Comparison of ENCODE assay signal across 4 worm cellular contexts in the genomic region with DNA sequence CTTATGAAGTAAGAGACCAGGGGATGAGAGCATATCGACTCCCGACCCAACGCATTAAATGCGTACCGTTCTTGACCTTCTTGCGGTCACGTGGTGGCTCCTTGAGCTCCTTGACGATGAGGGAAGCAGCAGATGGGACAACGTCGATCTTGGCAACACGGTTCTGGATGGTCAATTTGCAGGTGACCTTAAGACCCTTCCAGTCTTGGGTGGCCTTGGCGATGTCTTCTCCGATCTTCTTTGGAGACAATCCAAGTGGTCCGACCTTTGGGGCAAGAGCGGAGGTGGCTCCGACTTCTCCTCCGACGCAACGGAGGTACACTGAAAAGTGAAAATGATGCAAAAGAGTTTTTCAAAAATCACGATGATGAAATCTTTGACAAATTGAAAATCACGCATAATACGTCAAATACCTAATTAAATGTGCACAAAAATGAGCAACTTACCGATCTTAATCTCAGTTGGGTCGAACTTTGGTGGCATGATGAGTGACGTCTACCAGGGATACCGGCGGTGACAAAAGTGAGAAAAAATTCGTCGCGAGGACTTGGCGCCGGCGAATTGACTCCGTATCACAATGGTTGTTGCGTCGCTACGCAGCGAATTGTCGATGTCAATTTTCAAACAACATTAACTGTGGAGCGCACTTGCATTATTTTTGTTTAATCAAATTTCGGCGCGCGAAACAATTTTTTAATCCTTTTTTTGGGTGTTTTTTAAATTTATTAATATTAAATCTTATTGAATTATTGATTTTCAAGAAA.
TF ChIP-seq lines count a peak whose summit lies in the region.

TSS of gene rpl-12 (minus strand) at position 574 of the 764 bp plus-strand sequence.

TF ChIP-seq in whole organism, L2 larva, 48 proteins besides CTCF, POLR2A, EP300 and RAD21 (continues in another document):
- no peak for TF ChIP-seq elt-3 (tag; optimal IDR thresholded peaks at IDR 0.05; lab: Kevin White, UChicago)
- TF ChIP-seq nhr-23 (tag; optimal IDR thresholded peaks at IDR 0.05; lab: Kevin White, UChicago) = no peak
- TF ChIP-seq mdl-1 (tag; optimal IDR thresholded peaks at IDR 0.05; lab: Kevin White, UChicago) = peak; percentile 36 to 84
- TF ChIP-seq R02D3.7 (tag; optimal IDR thresholded peaks at IDR 0.05; lab: Kevin White, UChicago) = peak; percentile 76
- TF ChIP-seq sma-9 (GFP tag; optimal IDR thresholded peaks at IDR 0.05; lab: Kevin White, UChicago) = peak; percentile 97
- TF ChIP-seq sma-9 (tag; optimal IDR thresholded peaks at IDR 0.05; lab: Kevin White, UChicago) = no peak
- TF ChIP-seq gmeb-1 (tag; optimal IDR thresholded peaks at IDR 0.05; lab: Kevin White, UChicago) = peak; percentile 98
- peak; percentile 96 for TF ChIP-seq ceh-16 (tag; optimal IDR thresholded peaks at IDR 0.05; lab: Kevin White, UChicago)
- TF ChIP-seq nhr-237 (tag; optimal IDR thresholded peaks at IDR 0.05; lab: Kevin White, UChicago) = peak; percentile 89
- 0 out of 2 replicates have a peak, but pooled peaks have one; percentile 84 for TF ChIP-seq ztf-1 (GFP tag; conservative IDR thresholded peaks at IDR 0.05; lab: Robert Waterston, UW)
- TF ChIP-seq nhr-25 (tag; optimal IDR thresholded peaks at IDR 0.05; lab: Kevin White, UChicago) = peak; percentile 99
- TF ChIP-seq aly-2 (tag; optimal IDR thresholded peaks at IDR 0.05; lab: Kevin White, UChicago) = no peak
- TF ChIP-seq lin-13 (GFP tag; optimal IDR thresholded peaks at IDR 0.05; lab: Kevin White, UChicago) = peak; percentile 98
- TF ChIP-seq ztf-11 (tag; optimal IDR thresholded peaks at IDR 0.05; lab: Kevin White, UChicago) = peak; percentile 65
- TF ChIP-seq ceh-82 (tag; optimal IDR thresholded peaks at IDR 0.05; lab: Kevin White, UChicago) = peak; percentile 85
- TF ChIP-seq C34F6.9 (tag; optimal IDR thresholded peaks at IDR 0.05; lab: Kevin White, UChicago) = peak; percentile 99
- TF ChIP-seq elt-1 (tag; optimal IDR thresholded peaks at IDR 0.05; lab: Kevin White, UChicago) = peak; percentile 23
- peak; percentile 83 for TF ChIP-seq lin-39 (tag; optimal IDR thresholded peaks at IDR 0.05; lab: Kevin White, UChicago)
- TF ChIP-seq crh-2 (tag; optimal IDR thresholded peaks at IDR 0.05; lab: Kevin White, UChicago) = peak; percentile 99
- TF ChIP-seq skn-1 (tag; optimal IDR thresholded peaks at IDR 0.05; lab: Kevin White, UChicago) = peak; percentile 88

TF ChIP-seq in whole organism, L4 larva, 104 proteins besides CTCF, POLR2A, EP300 and RAD21 (continues in another document):
- TF ChIP-seq arid-1 (GFP tag; conservative IDR thresholded peaks at IDR 0.05; lab: Robert Waterston, UW) = peak; percentile 95
- peak; percentile 97 for TF ChIP-seq Y75B8A.6 (GFP tag; IDR thresholded peaks at IDR 0.05; lab: Robert Waterston, UW)
- TF ChIP-seq dve-1 (tag; optimal IDR thresholded peaks at IDR 0.05; lab: Kevin White, UChicago; ENCODE audit: insufficient read depth) = peak; percentile 100
- peak; percentile 98 for TF ChIP-seq nhr-77 (tag; optimal IDR thresholded peaks at IDR 0.05; lab: Kevin White, UChicago)
- peak; percentile 100 for TF ChIP-seq fkh-10 (GFP tag; optimal IDR thresholded peaks at IDR 0.05; lab: Kevin White, UChicago)
- TF ChIP-seq egl-43 (GFP tag; IDR thresholded peaks at IDR 0.05; lab: Robert Waterston, UW) = peak; percentile 92
- peak; percentile 54 to 83; a peak in 3 of 4 replicates for TF ChIP-seq madf-5 (GFP tag; IDR thresholded peaks at IDR 0.05; lab: Robert Waterston, UW)
- peak; percentile 88 for TF ChIP-seq mxl-2 (GFP tag; conservative IDR thresholded peaks at IDR 0.05; lab: Robert Waterston, UW)
- peak; percentile 98 for TF ChIP-seq nhr-102 (tag; optimal IDR thresholded peaks at IDR 0.05; lab: Kevin White, UChicago)
- TF ChIP-seq spr-3 (GFP tag; optimal IDR thresholded peaks at IDR 0.05; lab: Kevin White, UChicago) = peak; percentile 97
- TF ChIP-seq ctbp-1 (GFP tag; IDR thresholded peaks at IDR 0.05; lab: Robert Waterston, UW) = peak; percentile 96
- TF ChIP-seq dmd-9 (GFP tag; IDR thresholded peaks at IDR 0.05; lab: Robert Waterston, UW) = peak; percentile 94
- TF ChIP-seq T26A8.4 (GFP tag; IDR thresholded peaks at IDR 0.05; lab: Robert Waterston, UW) = peak; percentile 98
- peak; percentile 82 to 95 for TF ChIP-seq hif-1 (tag; optimal IDR thresholded peaks at IDR 0.05; lab: Kevin White, UChicago)
- peak; percentile 98 for TF ChIP-seq tra-1 (GFP tag; IDR thresholded peaks at IDR 0.05; lab: Robert Waterston, UW)
- peak; percentile 22 for TF ChIP-seq ceh-82 (tag; optimal IDR thresholded peaks at IDR 0.05; lab: Kevin White, UChicago)
- TF ChIP-seq pha-4 (GFP tag; IDR thresholded peaks at IDR 0.05; lab: Robert Waterston, UW) = peak; percentile 97
- TF ChIP-seq pha-4 (tag; optimal IDR thresholded peaks at IDR 0.05; lab: Kevin White, UChicago) = peak; percentile 99
- TF ChIP-seq nhr-111 (GFP tag; optimal IDR thresholded peaks at IDR 0.05; lab: Kevin White, UChicago) = no peak
- peak; percentile 87 to 96 for TF ChIP-seq daf-16 (GFP tag; optimal IDR thresholded peaks at IDR 0.05; lab: Kevin White, UChicago)
- TF ChIP-seq daf-16 (tag; optimal IDR thresholded peaks at IDR 0.05; lab: Kevin White, UChicago) = peak; percentile 97

TF ChIP-seq in whole organism, late embryonic, 69 proteins besides CTCF, POLR2A, EP300 and RAD21 (continues in another document):
- TF ChIP-seq ceh-34 (tag; optimal IDR thresholded peaks at IDR 0.05; lab: Kevin White, UChicago) = peak; percentile 98
- no peak for TF ChIP-seq ceh-30 (tag; optimal IDR thresholded peaks at IDR 0.05; lab: Kevin White, UChicago)
- TF ChIP-seq ceh-45 (GFP tag; IDR thresholded peaks at IDR 0.05; lab: Robert Waterston, UW) = 0 out of 2 replicates have a peak, but pooled peaks have one; percentile 50
- no peak for TF ChIP-seq dmd-4 (tag; optimal IDR thresholded peaks at IDR 0.05; lab: Kevin White, UChicago; ENCODE audit: borderline replicate concordance)
- peak; percentile 73 for TF ChIP-seq rnt-1 (tag; optimal IDR thresholded peaks at IDR 0.05; lab: Kevin White, UChicago)
- no peak for TF ChIP-seq ceh-6 (GFP tag; optimal IDR thresholded peaks at IDR 0.05; lab: Kevin White, UChicago)
- TF ChIP-seq C08G9.2 (tag; optimal IDR thresholded peaks at IDR 0.05; lab: Kevin White, UChicago) = peak; percentile 30
- no peak for TF ChIP-seq ceh-19 (GFP tag; optimal IDR thresholded peaks at IDR 0.05; lab: Kevin White, UChicago)
- TF ChIP-seq ama-1 (optimal IDR thresholded peaks at IDR 0.05; lab: Kevin White, UChicago) = no peak
- peak; percentile 26 for TF ChIP-seq T23F11.4 (GFP tag; optimal IDR thresholded peaks at IDR 0.05; lab: Kevin White, UChicago)
- peak; percentile 79 for TF ChIP-seq unc-55 (GFP tag; optimal IDR thresholded peaks at IDR 0.05; lab: Kevin White, UChicago)
- no peak for TF ChIP-seq ceh-9 (tag; optimal IDR thresholded peaks at IDR 0.05; lab: Kevin White, UChicago)
- peak; percentile 48 for TF ChIP-seq ceh-2 (tag; optimal IDR thresholded peaks at IDR 0.05; lab: Kevin White, UChicago)
- peak; percentile 66 for TF ChIP-seq madf-2 (tag; optimal IDR thresholded peaks at IDR 0.05; lab: Kevin White, UChicago)
- TF ChIP-seq pat-9 (tag; optimal IDR thresholded peaks at IDR 0.05; lab: Kevin White, UChicago) = peak; percentile 73
- no peak for TF ChIP-seq hlh-6 (tag; optimal IDR thresholded peaks at IDR 0.05; lab: Kevin White, UChicago)
- TF ChIP-seq nhr-11 (tag; optimal IDR thresholded peaks at IDR 0.05; lab: Kevin White, UChicago) = no peak
- no peak for TF ChIP-seq mec-3 (tag; optimal IDR thresholded peaks at IDR 0.05; lab: Kevin White, UChicago; ENCODE audit: borderline replicate concordance)
- peak; percentile 82 for TF ChIP-seq unc-86 (tag; optimal IDR thresholded peaks at IDR 0.05; lab: Kevin White, UChicago)
- TF ChIP-seq pqm-1 (tag; optimal IDR thresholded peaks at IDR 0.05; lab: Kevin White, UChicago) = peak; percentile 59
- peak; percentile 80 for TF ChIP-seq sox-2 (GFP tag; IDR thresholded peaks at IDR 0.05; lab: Robert Waterston, UW)
- TF ChIP-seq tbx-2 (tag; optimal IDR thresholded peaks at IDR 0.05; lab: Kevin White, UChicago) = peak; percentile 94

TF ChIP-seq in whole organism, mixed stage, embryonic, 35 proteins besides CTCF, POLR2A, EP300 and RAD21 (continues in another document):
- peak; percentile 84 for TF ChIP-seq elt-3 (tag; optimal IDR thresholded peaks at IDR 0.05; lab: Kevin White, UChicago)
- TF ChIP-seq ces-1 (GFP tag; optimal IDR thresholded peaks at IDR 0.05; lab: Kevin White, UChicago) = peak; percentile 100
- peak; percentile 71 for TF ChIP-seq hlh-1 (tag; optimal IDR thresholded peaks at IDR 0.05; lab: Kevin White, UChicago)
- peak; percentile 84 for TF ChIP-seq cnd-1 (tag; optimal IDR thresholded peaks at IDR 0.05; lab: Kevin White, UChicago)
- TF ChIP-seq ztf-11 (tag; optimal IDR thresholded peaks at IDR 0.05; lab: Kevin White, UChicago) = peak; percentile 75
- TF ChIP-seq ceh-83 (GFP tag; optimal IDR thresholded peaks at IDR 0.05; lab: Kevin White, UChicago) = peak; percentile 67
- peak; percentile 89 for TF ChIP-seq sptf-1 (tag; optimal IDR thresholded peaks at IDR 0.05; lab: Kevin White, UChicago)
- no peak for TF ChIP-seq snpc-4 (tag; optimal IDR thresholded peaks at IDR 0.05; lab: Kevin White, UChicago)
- peak; percentile 99 for TF ChIP-seq pha-4 (tag; optimal IDR thresholded peaks at IDR 0.05; lab: Kevin White, UChicago)
- TF ChIP-seq lin-32 (GFP tag; optimal IDR thresholded peaks at IDR 0.05; lab: Kevin White, UChicago) = peak; percentile 3
- TF ChIP-seq blmp-1 (tag; optimal IDR thresholded peaks at IDR 0.05; lab: Kevin White, UChicago) = peak; percentile 52
- TF ChIP-seq unc-120 (tag; optimal IDR thresholded peaks at IDR 0.05; lab: Kevin White, UChicago; ENCODE audit: poor library complexity, severe bottlenecking) = peak; percentile 75
- peak; percentile 75 for TF ChIP-seq nhr-12 (tag; optimal IDR thresholded peaks at IDR 0.05; lab: Kevin White, UChicago)
- TF ChIP-seq nhr-76 (tag; optimal IDR thresholded peaks at IDR 0.05; lab: Kevin White, UChicago) = no peak
- TF ChIP-seq flh-1 (GFP tag; optimal IDR thresholded peaks at IDR 0.05; lab: Kevin White, UChicago) = no peak
- TF ChIP-seq bed-3 (GFP tag; optimal IDR thresholded peaks at IDR 0.05; lab: Kevin White, UChicago) = no peak
- peak; percentile 92 for TF ChIP-seq lsy-2 (tag; optimal IDR thresholded peaks at IDR 0.05; lab: Kevin White, UChicago)
- peak; percentile 94 for TF ChIP-seq unc-62 (GFP tag; optimal IDR thresholded peaks at IDR 0.05; lab: Kevin White, UChicago)
- TF ChIP-seq mep-1 (tag; optimal IDR thresholded peaks at IDR 0.05; lab: Kevin White, UChicago) = peak; percentile 99
- peak; percentile 75 for TF ChIP-seq mls-2 (tag; optimal IDR thresholded peaks at IDR 0.05; lab: Kevin White, UChicago)
- no peak for TF ChIP-seq nhr-2 (tag; optimal IDR thresholded peaks at IDR 0.05; lab: Kevin White, UChicago)
- peak; percentile 80 for TF ChIP-seq drap-1 (GFP tag; optimal IDR thresholded peaks at IDR 0.05; lab: Kevin White, UChicago)
- TF ChIP-seq elt-1 (tag; optimal IDR thresholded peaks at IDR 0.05; lab: Kevin White, UChicago; ENCODE audit: borderline replicate concordance, insufficient read depth) = no peak
- peak; percentile 23 for TF ChIP-seq ham-2 (GFP tag; optimal IDR thresholded peaks at IDR 0.05; lab: Kevin White, UChicago)
- peak; percentile 97 for TF ChIP-seq nhr-237 (tag; optimal IDR thresholded peaks at IDR 0.05; lab: Kevin White, UChicago)
